Worm (Caenorhabditis elegans): ENCODE results near the gene Y39A3B.7.

- no peak for TF ChIP-seq nhr-237 (tag; optimal IDR thresholded peaks at IDR 0.05)
- no peak for TF ChIP-seq elt-1 (tag; optimal IDR thresholded peaks at IDR 0.05; ENCODE audit: borderline replicate concordance, insufficient read depth)
- TF ChIP-seq nhr-12 (tag; optimal IDR thresholded peaks at IDR 0.05), result no peak
- no peak for TF ChIP-seq tbx-8 (GFP tag; optimal IDR thresholded peaks at IDR 0.05)
- no peak for TF ChIP-seq nhr-28 (tag; optimal IDR thresholded peaks at IDR 0.05)
- TF ChIP-seq lin-13 (tag; optimal IDR thresholded peaks at IDR 0.05), result no peak
Measured at ce11 chrIII:1976642-1977041, 8.1 kb downstream of the Y39A3B.7 start, which contains the start of gene R155.3.

Data from whole organism, mixed stage, embryonic.